Worm (Caenorhabditis elegans): ENCODE measurements around the gene zipt-9.

DNA sequence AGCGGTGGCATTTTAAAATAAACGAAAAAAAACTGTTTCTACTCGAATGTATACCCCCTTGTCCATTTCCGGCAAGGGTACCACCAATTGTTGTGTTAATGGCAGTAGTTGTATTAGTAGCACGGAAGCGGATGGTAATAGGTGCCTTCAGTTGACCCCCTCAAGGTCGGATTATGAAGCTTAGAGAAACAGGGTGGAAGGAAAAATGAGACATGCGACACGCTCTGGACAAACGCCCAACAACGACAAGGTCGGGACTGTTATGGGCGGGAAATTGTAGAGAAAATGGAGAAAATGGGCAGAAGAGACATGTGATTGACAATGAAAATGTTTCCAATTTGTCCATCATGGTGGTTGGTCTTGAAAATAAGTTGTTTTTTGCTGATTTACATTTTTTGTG is 11.1 kb downstream of the zipt-9 start, which contains the start of gene T01D3.3:
- TF ChIP-seq unc-39 (tag; optimal IDR thresholded peaks at IDR 0.05) (no peak), fos-1 (tag; optimal IDR thresholded peaks at IDR 0.05) (no peak), ztf-11 (tag; optimal IDR thresholded peaks at IDR 0.05) (no peak), ceh-82 (tag; optimal IDR thresholded peaks at IDR 0.05) (no peak), ztf-4 (tag; optimal IDR thresholded peaks at IDR 0.05) (no peak), mdl-1 (tag; optimal IDR thresholded peaks at IDR 0.05) (no peak)
